Worm (Caenorhabditis elegans) whole organism, L4 larva: ENCODE results near the gene eol-1.
A peak's percentile ranks its signal among the peaks of the same experiment; 100 is the strongest.

Source experiments
- D1046.2 ChIP-seq: fragments of 200-800 bp; sonication (Bioruptor generic); IDR thresholded peaks from 2 replicates; pipeline ENCODE4 v1.3.6; 2022; ENCODE audit warnings: missing genetic modification characterization, missing compliant biosample characterization
- F10B5.3 ChIP-seq: sonication (generic microtip); optimal IDR thresholded peaks from 2 replicates; lab custom pipeline; 2016; ENCODE audit warnings: mild to moderate bottlenecking, missing genetic modification characterization, missing compliant biosample characterization
- T20F7.1 ChIP-seq: fragments of 200-800 bp; sonication (Bioruptor generic); optimal IDR thresholded peaks from 2 replicates; lab custom pipeline; 2018; ENCODE audit warnings: mild to moderate bottlenecking, missing genetic modification characterization, missing compliant biosample characterization
- T26A8.4 ChIP-seq: fragments of 200-800 bp; sonication (Bioruptor generic); IDR thresholded peaks from 2 replicates; pipeline ENCODE4 v1.3.6; 2022; ENCODE audit warnings: missing genetic modification characterization, missing compliant biosample characterization
- Y48G9A.11 ChIP-seq: fragments of 200-800 bp; sonication (Bioruptor generic); IDR thresholded peaks from 2 replicates; pipeline ENCODE4 v1.3.6; 2022; ENCODE audit warnings: missing genetic modification reagents, missing genetic modification characterization, missing compliant biosample characterization
- Y5F2A.4 ChIP-seq: fragments of 200-800 bp; sonication (Bioruptor generic); optimal IDR thresholded peaks from 2 replicates; lab custom pipeline; 2018; ENCODE audit warnings: mild to moderate bottlenecking, missing genetic modification characterization, missing compliant biosample characterization
- aha-1 ChIP-seq: fragments of 150-350 bp; peaks from one replicate; lab custom pipeline; 2014; ENCODE audit warnings: missing biosample characterization, missing genetic modification characterization
- aly-2 ChIP-seq: sonication (generic microtip); optimal IDR thresholded peaks from 2 replicates; lab custom pipeline; 2018; ENCODE audit warnings: missing biosample characterization, missing genetic modification characterization
- arid-1 ChIP-seq: fragments of 200-800 bp; sonication (Bioruptor generic); conservative IDR thresholded peaks from 2 replicates; pipeline ENCODE4 v1.3.6; 2022; ENCODE audit warnings: missing genetic modification reagents, missing genetic modification characterization, missing compliant biosample characterization
- attf-4 ChIP-seq: sonication (generic microtip); optimal IDR thresholded peaks from 3 replicates; lab custom pipeline; 2017; ENCODE audit warnings: missing biosample characterization, missing genetic modification characterization
- ceh-20 ChIP-seq: fragments of 200-800 bp; sonication (Bioruptor generic); IDR thresholded peaks from 2 replicates; pipeline ENCODE4 v1.3.6; 2022; ENCODE audit warnings: missing genetic modification reagents, missing genetic modification characterization, missing compliant biosample characterization
- ceh-32 ChIP-seq: sonication (generic microtip); optimal IDR thresholded peaks from 2 replicates; lab custom pipeline; 2016; ENCODE audit warnings: mild to moderate bottlenecking, missing genetic modification characterization, missing compliant biosample characterization; ENCODE audit not compliant: poor library complexity
- ceh-44 ChIP-seq: fragments of 200-800 bp; sonication (Bioruptor generic); IDR thresholded peaks from 2 replicates; pipeline ENCODE4 v1.3.6; 2022; ENCODE audit warnings: missing genetic modification reagents, missing genetic modification characterization, missing compliant biosample characterization
- ces-1 ChIP-seq: fragments of 150-350 bp; sonication (generic microtip); optimal IDR thresholded peaks from 4 replicates; lab custom pipeline; 2014; ENCODE audit warnings: missing biosample characterization, missing genetic modification reagents, missing genetic modification characterization
- daf-19 ChIP-seq: fragments of 200-800 bp; sonication (Bioruptor generic); conservative IDR thresholded peaks from 2 replicates; pipeline ENCODE4 v1.3.6; 2022; ENCODE audit warnings: missing genetic modification characterization, missing compliant biosample characterization
- dpl-1 ChIP-seq: fragments of 150-350 bp; optimal IDR thresholded peaks from 2 replicates; lab custom pipeline; 2014; ENCODE audit warnings: missing biosample characterization, missing genetic modification reagents, missing genetic modification characterization
- fkh-10 ChIP-seq: fragments of 150-350 bp; optimal IDR thresholded peaks from 2 replicates; lab custom pipeline; 2014; ENCODE audit warnings: missing biosample characterization, missing genetic modification reagents, missing genetic modification characterization
- fos-1 ChIP-seq: fragments of 150-350 bp; optimal IDR thresholded peaks from 2 replicates; lab custom pipeline; 2014; ENCODE audit warnings: missing biosample characterization, missing genetic modification characterization
- hif-1 ChIP-seq, 2 experiments: sonication (generic microtip); optimal IDR thresholded peaks; 2 replicates each; lab custom pipeline; 2016 to 2017; ENCODE audit warnings: missing compliant biosample characterization in 2 of 2, missing genetic modification characterization in 2 of 2, missing genetic modification reagents in 2 of 2, missing genotype in 2 of 2, mild to moderate bottlenecking in 1 of 2
- jun-1 ChIP-seq: fragments of 150-350 bp; optimal IDR thresholded peaks from 2 replicates; lab custom pipeline; 2014; ENCODE audit warnings: missing biosample characterization, missing genetic modification reagents, missing genetic modification characterization
- lin-15B ChIP-seq: fragments of 150-350 bp; sonication (generic microtip); optimal IDR thresholded peaks from 3 replicates; lab custom pipeline; 2014; ENCODE audit warnings: missing biosample characterization, missing genetic modification characterization
- lin-29 ChIP-seq: fragments of 200-800 bp; sonication (Bioruptor generic); IDR thresholded peaks from 2 replicates; pipeline ENCODE4 v1.3.6; 2022; ENCODE audit warnings: missing genetic modification reagents, missing genetic modification characterization, missing compliant biosample characterization
- lin-38 ChIP-seq: fragments of 200-800 bp; sonication (Bioruptor generic); IDR thresholded peaks from 2 replicates; pipeline ENCODE4 v1.3.6; 2022; ENCODE audit warnings: missing genetic modification reagents, missing genetic modification characterization, missing compliant biosample characterization
- lir-3 ChIP-seq: sonication (generic microtip); optimal IDR thresholded peaks from 2 replicates; lab custom pipeline; 2016; ENCODE audit warnings: mild to moderate bottlenecking, missing genetic modification characterization, missing compliant biosample characterization
- mdl-1 ChIP-seq, 2 experiments: fragments of 150-350 bp in 1 of 2; sonication (generic microtip) in 1 of 2; optimal IDR thresholded peaks; 2 replicates each; lab custom pipeline; 2014 to 2017; ENCODE audit warnings: missing biosample characterization in 2 of 2, missing genetic modification characterization in 2 of 2
- mep-1 ChIP-seq: fragments of 150-350 bp; sonication (generic microtip); optimal IDR thresholded peaks from 3 replicates; lab custom pipeline; 2014; ENCODE audit warnings: missing biosample characterization, missing genetic modification characterization
- mes-2 ChIP-seq: sonication (generic microtip); optimal IDR thresholded peaks from 2 replicates; lab custom pipeline; 2016; ENCODE audit warnings: missing genotype, mild to moderate bottlenecking, missing genetic modification characterization, missing compliant biosample characterization; ENCODE audit not compliant: poor library complexity, severe bottlenecking
- nhr-10 ChIP-seq: fragments of 150-350 bp; optimal IDR thresholded peaks from 2 replicates; lab custom pipeline; 2014; ENCODE audit warnings: missing biosample characterization, missing genetic modification characterization
- nhr-41 ChIP-seq: fragments of 200-800 bp; sonication (Bioruptor generic); IDR thresholded peaks from 2 replicates; pipeline ENCODE4 v1.3.6; 2022; ENCODE audit warnings: missing genetic modification reagents, missing genetic modification characterization, missing compliant biosample characterization
- nhr-6 ChIP-seq: fragments of 150-350 bp; optimal IDR thresholded peaks from 2 replicates; lab custom pipeline; 2014; ENCODE audit warnings: missing biosample characterization, missing genetic modification characterization
- nhr-76 ChIP-seq: fragments of 150-350 bp; optimal IDR thresholded peaks from 2 replicates; lab custom pipeline; 2014; ENCODE audit warnings: missing biosample characterization, missing genetic modification characterization
- nhr-77 ChIP-seq: fragments of 150-350 bp; optimal IDR thresholded peaks from 2 replicates; lab custom pipeline; 2014; ENCODE audit warnings: missing biosample characterization, missing genetic modification characterization
- php-3 ChIP-seq: fragments of 200-800 bp; sonication (Bioruptor generic); IDR thresholded peaks from 2 replicates; pipeline ENCODE4 v1.3.6; 2022; ENCODE audit warnings: missing genetic modification reagents, missing genetic modification characterization, missing compliant biosample characterization
- sdz-12 ChIP-seq: fragments of 200-800 bp; sonication (Bioruptor generic); optimal IDR thresholded peaks from 2 replicates; lab custom pipeline; 2018; ENCODE audit warnings: mild to moderate bottlenecking, missing genetic modification characterization, missing compliant biosample characterization
- set-16 ChIP-seq: fragments of 200-800 bp; sonication (Bioruptor generic); IDR thresholded peaks from 2 replicates; pipeline ENCODE4 v1.3.6; 2022; ENCODE audit warnings: missing genetic modification reagents, missing genetic modification characterization, missing compliant biosample characterization
- snpc-1.2 ChIP-seq: fragments of 200-800 bp; sonication (Bioruptor generic); IDR thresholded peaks from 2 replicates; pipeline ENCODE4 v1.3.6; 2022; ENCODE audit warnings: missing genetic modification reagents, missing genetic modification characterization, missing compliant biosample characterization
- snpc-4 ChIP-seq: fragments of 150-350 bp; optimal IDR thresholded peaks from 2 replicates; lab custom pipeline; 2014; ENCODE audit warnings: missing biosample characterization, missing genetic modification characterization
- spr-1 ChIP-seq: sonication (generic microtip); optimal IDR thresholded peaks from 2 replicates; lab custom pipeline; 2016; ENCODE audit warnings: mild to moderate bottlenecking, missing genetic modification characterization, missing compliant biosample characterization
- spr-3 ChIP-seq: fragments of 200-800 bp; sonication (Bioruptor generic); optimal IDR thresholded peaks from 2 replicates; lab custom pipeline; 2018; ENCODE audit warnings: mild to moderate bottlenecking, missing genetic modification characterization, missing compliant biosample characterization
- unc-39 ChIP-seq: sonication (generic microtip); optimal IDR thresholded peaks from 2 replicates; lab custom pipeline; 2017; ENCODE audit warnings: missing biosample characterization, missing genetic modification characterization
- unc-62 ChIP-seq, 3 experiments: fragments of 150-350 bp in 1 of 3; sonication (generic microtip); optimal IDR thresholded peaks in 2 of 3; peaks in 1 of 3; 1 replicate in 1 of 3; 2 replicates in 2 of 3; lab custom pipeline; 2014 to 2017; ENCODE audit warnings: missing biosample characterization in 3 of 3, missing genetic modification characterization in 3 of 3, missing genetic modification reagents in 3 of 3, missing genotype in 1 of 3
- zfp-2 ChIP-seq: sonication (generic microtip); optimal IDR thresholded peaks from 2 replicates; lab custom pipeline; 2016; ENCODE audit warnings: mild to moderate bottlenecking, missing genetic modification characterization, missing compliant biosample characterization
- ztf-11 ChIP-seq: fragments of 150-350 bp; optimal IDR thresholded peaks from 2 replicates; lab custom pipeline; 2014; ENCODE audit warnings: missing biosample characterization, missing genetic modification characterization
- ztf-7 ChIP-seq: fragments of 150-350 bp; optimal IDR thresholded peaks from 2 replicates; lab custom pipeline; 2014; ENCODE audit warnings: missing biosample characterization, missing genetic modification characterization

eol-1 gene

ce11 chrV:14002402-14002801, 21.7 kb upstream of the eol-1 start (continued):
- TF ChIP-seq lin-15B: no peak
- no peak for TF ChIP-seq sdz-12 (GFP tag; lab: Kevin White, UChicago)
- TF ChIP-seq F10B5.3 (tag; lab: Kevin White, UChicago): no peak
- no peak for TF ChIP-seq hif-1 (tag; optimal IDR thresholded peaks at IDR 0.05; lab: Kevin White, UChicago)
- no peak for TF ChIP-seq lir-3 (tag; lab: Kevin White, UChicago)

ce11 chrV:14001929-14002328, 21.2 kb upstream of the eol-1 start:
- TF ChIP-seq nhr-6 (tag; lab: Kevin White, UChicago) (no peak), snpc-1.2 (GFP tag; lab: Robert Waterston, UW) (no peak), unc-39 (tag; lab: Kevin White, UChicago) (no peak), aly-2 (tag; lab: Kevin White, UChicago) (no peak), aha-1 (tag; lab: Kevin White, UChicago) (peak; percentile 87), ces-1 (GFP tag; lab: Kevin White, UChicago) (no peak), hif-1 (tag; optimal IDR thresholded peaks at IDR 0.05; lab: Kevin White, UChicago) (peak in 1 of 2 experiments; percentile 69)

- TF ChIP-seq set-16 (no peak), T26A8.4 (GFP tag; lab: Robert Waterston, UW) (no peak), mdl-1 (tag; optimal IDR thresholded peaks at IDR 0.05; lab: Kevin White, UChicago) (no peak), arid-1 (GFP tag; lab: Robert Waterston, UW) (no peak), attf-4 (tag; lab: Kevin White, UChicago) (no peak), T20F7.1 (GFP tag; lab: Kevin White, UChicago) (no peak), dpl-1 (GFP tag; lab: Kevin White, UChicago) (no peak), lin-29 (GFP tag; lab: Robert Waterston, UW) (no peak), sdz-12 (GFP tag; lab: Kevin White, UChicago) (no peak), nhr-76 (tag; lab: Kevin White, UChicago) (no peak), nhr-10 (no peak), mes-2 (no peak), daf-19 (no peak), Y48G9A.11 (GFP tag; lab: Robert Waterston, UW) (no peak), spr-3 (GFP tag; lab: Kevin White, UChicago) (no peak), F10B5.3 (tag; lab: Kevin White, UChicago) (no peak), aly-2 (tag; lab: Kevin White, UChicago) (no peak)
Observed at ce11 chrV:13993478-13993877, 12.8 kb upstream of the eol-1 start.

ce11 chrV:13992485-13992884, 11.8 kb upstream of the eol-1 start, which contains the start of gene droe-4:
Gene droe-4 (plus strand): TSS chrV:13992656.
- TF ChIP-seq unc-62 (GFP tag; optimal IDR thresholded peaks at IDR 0.05 in 1 of 2; lab: Kevin White, UChicago): peak in 1 of 2 experiments; percentile 56
- TF ChIP-seq unc-62 (tag; optimal IDR thresholded peaks at IDR 0.05; lab: Kevin White, UChicago): no peak
- TF ChIP-seq ztf-7: no peak
- TF ChIP-seq, all 104 proteins: peak for 1

ce11 chrV:13992017-13992416, 11.3 kb upstream of the eol-1 start:
- peak; percentile 20; the same call in 1 of the 2 replicates for TF ChIP-seq lin-38 (GFP tag; lab: Robert Waterston, UW)

- no peak for TF ChIP-seq nhr-41
- TF ChIP-seq ceh-20 (GFP tag; lab: Robert Waterston, UW): no peak
- no peak for TF ChIP-seq nhr-76 (tag; lab: Kevin White, UChicago)
- no peak for TF ChIP-seq aha-1 (tag; lab: Kevin White, UChicago)
- TF ChIP-seq mep-1 (tag; lab: Kevin White, UChicago): no peak
- peak; percentile 65 for TF ChIP-seq php-3 (GFP tag; lab: Robert Waterston, UW)
- no peak for TF ChIP-seq ceh-44 (GFP tag; lab: Robert Waterston, UW)
- TF ChIP-seq D1046.2 (GFP tag; lab: Robert Waterston, UW): no peak
- no peak for TF ChIP-seq ceh-32 (tag; lab: Kevin White, UChicago)
- no peak for TF ChIP-seq ztf-11
- no peak for TF ChIP-seq snpc-4
- TF ChIP-seq fkh-10: no peak
- TF ChIP-seq spr-1 (tag; lab: Kevin White, UChicago): no peak
- TF ChIP-seq zfp-2 (tag; lab: Kevin White, UChicago): no peak
- TF ChIP-seq nhr-77 (tag; lab: Kevin White, UChicago): peak; percentile 43
- TF ChIP-seq Y5F2A.4 (GFP tag; lab: Kevin White, UChicago): no peak
- no peak for TF ChIP-seq jun-1 (tag; lab: Kevin White, UChicago)
- no peak for TF ChIP-seq fos-1
Observed at ce11 chrV:13986823-13987222, 6.1 kb upstream of the eol-1 start.
